Worm (Caenorhabditis elegans) whole organism, mixed stage, embryonic: ENCODE measurements around the gene chil-21.

Experiments
- bed-3 ChIP-seq: fragments of 200-800 bp; sonication (Bioruptor generic); optimal IDR thresholded peaks from 3 replicates; lab custom pipeline; 2018; ENCODE audit warnings: mild to moderate bottlenecking, missing genetic modification characterization, moderate library complexity, missing compliant biosample characterization
- blmp-1 ChIP-seq: fragments of 150-350 bp; optimal IDR thresholded peaks from 2 replicates; lab custom pipeline; 2014; ENCODE audit warnings: missing biosample characterization, missing genetic modification characterization
- ceh-39 ChIP-seq: fragments of 150-350 bp; optimal IDR thresholded peaks from 2 replicates; lab custom pipeline; 2014; ENCODE audit warnings: missing biosample characterization, missing genetic modification characterization
- ceh-43 ChIP-seq: fragments of 200-800 bp; sonication (Bioruptor generic); optimal IDR thresholded peaks from 2 replicates; lab custom pipeline; 2018; ENCODE audit warnings: mild to moderate bottlenecking, missing genetic modification characterization, moderate library complexity, missing compliant biosample characterization
- ceh-83 ChIP-seq: fragments of 200-800 bp; sonication (Bioruptor generic); optimal IDR thresholded peaks from 2 replicates; lab custom pipeline; 2018; ENCODE audit warnings: mild to moderate bottlenecking, missing genetic modification characterization, missing compliant biosample characterization
- ces-1 ChIP-seq: fragments of 150-350 bp; optimal IDR thresholded peaks from 2 replicates; lab custom pipeline; 2014; ENCODE audit warnings: missing biosample characterization, missing genetic modification reagents, missing genetic modification characterization
- cnd-1 ChIP-seq: fragments of 200-800 bp; sonication (Bioruptor generic); optimal IDR thresholded peaks from 2 replicates; lab custom pipeline; 2018; ENCODE audit warnings: mild to moderate bottlenecking, missing genetic modification characterization, missing compliant biosample characterization
- drap-1 ChIP-seq: fragments of 200-800 bp; sonication (Bioruptor generic); optimal IDR thresholded peaks from 3 replicates; lab custom pipeline; 2018; ENCODE audit warnings: mild to moderate bottlenecking, missing genetic modification characterization, missing compliant biosample characterization
- elt-3 ChIP-seq: fragments of 150-350 bp; optimal IDR thresholded peaks from 2 replicates; lab custom pipeline; 2014; ENCODE audit warnings: missing biosample characterization, missing genetic modification characterization
- ham-2 ChIP-seq: fragments of 200-800 bp; sonication (Bioruptor generic); optimal IDR thresholded peaks from 2 replicates; lab custom pipeline; 2018; ENCODE audit warnings: mild to moderate bottlenecking, missing genetic modification characterization, missing compliant biosample characterization
- hlh-1 ChIP-seq: fragments of 150-350 bp; optimal IDR thresholded peaks from 2 replicates; lab custom pipeline; 2014; ENCODE audit warnings: missing biosample characterization, missing genetic modification reagents, missing genetic modification characterization
- lin-13 ChIP-seq: fragments of 150-350 bp; optimal IDR thresholded peaks from 2 replicates; lab custom pipeline; 2014; ENCODE audit warnings: missing biosample characterization, missing genetic modification characterization
- lin-32 ChIP-seq: fragments of 200-800 bp; sonication (Bioruptor generic); optimal IDR thresholded peaks from 2 replicates; lab custom pipeline; 2018; ENCODE audit warnings: mild to moderate bottlenecking, missing genetic modification characterization, missing compliant biosample characterization
- lsy-2 ChIP-seq: fragments of 150-350 bp; optimal IDR thresholded peaks from 2 replicates; lab custom pipeline; 2014; ENCODE audit warnings: missing biosample characterization, missing genetic modification characterization
- mab-5 ChIP-seq: fragments of 150-350 bp; optimal IDR thresholded peaks from 2 replicates; lab custom pipeline; 2014; ENCODE audit warnings: missing biosample characterization, missing genetic modification characterization
- mls-2 ChIP-seq: sonication (generic microtip); optimal IDR thresholded peaks from 2 replicates; lab custom pipeline; 2016; ENCODE audit warnings: mild to moderate bottlenecking, missing genetic modification characterization, moderate library complexity, missing compliant biosample characterization
- nhr-12 ChIP-seq: fragments of 150-350 bp; optimal IDR thresholded peaks from 2 replicates; lab custom pipeline; 2014; ENCODE audit warnings: missing biosample characterization, missing genetic modification characterization
- nhr-2 ChIP-seq: fragments of 150-350 bp; optimal IDR thresholded peaks from 2 replicates; lab custom pipeline; 2014; ENCODE audit warnings: missing biosample characterization, missing genetic modification characterization
- nhr-237 ChIP-seq: fragments of 150-350 bp; optimal IDR thresholded peaks from 2 replicates; lab custom pipeline; 2014; ENCODE audit warnings: missing biosample characterization, missing genetic modification characterization
- nhr-28 ChIP-seq: fragments of 150-350 bp; optimal IDR thresholded peaks from 2 replicates; lab custom pipeline; 2014; ENCODE audit warnings: missing biosample characterization, missing genetic modification characterization
- nhr-76 ChIP-seq: sonication (generic microtip); optimal IDR thresholded peaks from 2 replicates; lab custom pipeline; 2017; ENCODE audit warnings: missing biosample characterization, missing genetic modification characterization
- sem-2 ChIP-seq: fragments of 200-800 bp; sonication (Bioruptor generic); optimal IDR thresholded peaks from 2 replicates; lab custom pipeline; 2018; ENCODE audit warnings: mild to moderate bottlenecking, missing genetic modification characterization, missing compliant biosample characterization
- snpc-4 ChIP-seq: fragments of 150-350 bp; optimal IDR thresholded peaks from 2 replicates; lab custom pipeline; 2014; ENCODE audit warnings: missing biosample characterization, missing genetic modification characterization
- sptf-1 ChIP-seq: sonication (generic microtip); optimal IDR thresholded peaks from 2 replicates; lab custom pipeline; 2017; ENCODE audit warnings: mild to moderate bottlenecking, missing genetic modification characterization, moderate library complexity, missing compliant biosample characterization
- tbx-8 ChIP-seq: fragments of 200-800 bp; sonication (Bioruptor generic); optimal IDR thresholded peaks from 2 replicates; lab custom pipeline; 2018; ENCODE audit warnings: mild to moderate bottlenecking, missing genetic modification characterization, moderate library complexity, missing compliant biosample characterization
- unc-120 ChIP-seq: sonication (generic microtip); optimal IDR thresholded peaks from 2 replicates; lab custom pipeline; 2017; ENCODE audit warnings: missing genetic modification characterization, missing compliant biosample characterization; ENCODE audit not compliant: poor library complexity, severe bottlenecking
- unc-39 ChIP-seq: fragments of 150-350 bp; optimal IDR thresholded peaks from 2 replicates; lab custom pipeline; 2014; ENCODE audit warnings: missing biosample characterization, missing genetic modification characterization
- unc-62 ChIP-seq: fragments of 150-350 bp; optimal IDR thresholded peaks from 2 replicates; lab custom pipeline; 2014; ENCODE audit warnings: missing biosample characterization, missing genetic modification reagents, missing genetic modification characterization
- zip-8 ChIP-seq: fragments of 150-350 bp; optimal IDR thresholded peaks from 2 replicates; lab custom pipeline; 2014; ENCODE audit warnings: missing biosample characterization, missing genetic modification characterization
- ztf-11 ChIP-seq: fragments of 150-350 bp; optimal IDR thresholded peaks from 2 replicates; lab custom pipeline; 2014; ENCODE audit warnings: missing biosample characterization, missing genetic modification characterization

chil-21 gene

ce11 chrII:9490589-9490988, 28.8 kb upstream of the chil-21 start:
- TF ChIP-seq snpc-4 (tag; lab: Kevin White, UChicago) = no peak
- TF ChIP-seq sem-2 (GFP tag; lab: Kevin White, UChicago) = no peak
- no peak for TF ChIP-seq drap-1
- no peak for TF ChIP-seq nhr-237 (tag; lab: Kevin White, UChicago)
- no peak for TF ChIP-seq zip-8 (tag; lab: Kevin White, UChicago)
- no peak for TF ChIP-seq ceh-43

ce11 chrII:9489922-9490321, 28.1 kb upstream of the chil-21 start:
- no peak for TF ChIP-seq ham-2
- no peak for TF ChIP-seq ztf-11
- TF ChIP-seq ceh-43 = no peak
- no peak for TF ChIP-seq unc-39
- TF ChIP-seq ceh-39 (tag; lab: Kevin White, UChicago) = no peak
- TF ChIP-seq lsy-2 (tag; lab: Kevin White, UChicago) = no peak
- no peak for TF ChIP-seq mls-2 (tag; lab: Kevin White, UChicago)
- TF ChIP-seq nhr-28 (tag; lab: Kevin White, UChicago) = no peak
- no peak for TF ChIP-seq nhr-2
- no peak for TF ChIP-seq nhr-76 (tag; lab: Kevin White, UChicago)
- no peak for TF ChIP-seq sem-2 (GFP tag; lab: Kevin White, UChicago)
- TF ChIP-seq mab-5 = no peak
- TF ChIP-seq sptf-1 (tag; lab: Kevin White, UChicago) = no peak
- TF ChIP-seq unc-120 (tag; lab: Kevin White, UChicago) = no peak
- no peak for TF ChIP-seq snpc-4 (tag; lab: Kevin White, UChicago)
- no peak for TF ChIP-seq cnd-1 (tag; lab: Kevin White, UChicago)
- no peak for TF ChIP-seq ceh-83

ce11 chrII:9487337-9487950, 25.7 kb upstream of the chil-21 start, which contains the start of gene T19H5.4:
T19H5.4 (minus strand) TSS chrII:9487387.
- TF ChIP-seq lin-13 (tag; lab: Kevin White, UChicago) (no peak), sem-2 (GFP tag; lab: Kevin White, UChicago) (no peak), hlh-1 (tag; lab: Kevin White, UChicago) (no peak), mab-5 (no peak), nhr-76 (tag; lab: Kevin White, UChicago) (no peak), lsy-2 (tag; lab: Kevin White, UChicago) (no peak), ceh-43 (no peak), bed-3 (no peak)

DNA sequence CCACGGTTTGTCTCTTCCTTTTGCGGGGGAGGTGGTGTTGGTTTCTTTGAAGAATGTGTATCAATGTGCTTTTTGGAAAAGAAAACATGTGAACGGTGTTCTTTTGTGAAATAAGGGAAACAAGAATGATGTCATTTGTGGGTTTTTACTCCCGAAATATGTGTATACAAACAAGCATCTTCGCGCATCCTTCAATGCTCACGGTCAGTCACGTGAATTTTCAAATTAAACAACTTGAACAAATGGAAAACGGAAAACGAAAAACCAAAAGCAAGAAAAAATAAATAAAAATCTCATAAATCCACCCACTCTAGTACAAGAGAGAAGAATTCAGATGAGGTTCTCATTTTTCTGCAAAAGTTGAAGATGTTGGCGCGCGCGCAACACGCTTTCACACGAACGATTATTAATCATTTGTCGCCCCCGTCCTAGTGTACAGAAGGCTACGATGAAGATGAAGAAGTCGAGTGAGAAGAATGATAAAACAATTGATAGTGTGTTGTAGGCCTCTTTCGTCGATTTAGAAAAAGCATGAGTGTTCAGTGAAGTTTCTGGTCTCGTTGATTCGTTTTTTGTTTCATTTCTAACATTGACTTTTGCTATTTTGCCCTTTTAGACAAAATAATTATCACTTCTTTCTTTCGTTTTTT, 23.4 kb upstream of the chil-21 start:
- TF ChIP-seq lsy-2 (tag; lab: Kevin White, UChicago) = no peak
- TF ChIP-seq hlh-1 (tag; lab: Kevin White, UChicago) = no peak
- no peak for TF ChIP-seq elt-3 (tag; lab: Kevin White, UChicago)
- no peak for TF ChIP-seq nhr-12 (tag; lab: Kevin White, UChicago)
- no peak for TF ChIP-seq unc-62 (GFP tag; lab: Kevin White, UChicago)
- TF ChIP-seq tbx-8 = no peak
- TF ChIP-seq ceh-83 = no peak
- TF ChIP-seq lin-13 (tag; lab: Kevin White, UChicago) = no peak
- no peak for TF ChIP-seq ceh-43
- TF ChIP-seq sem-2 (GFP tag; lab: Kevin White, UChicago) = no peak
- no peak for TF ChIP-seq nhr-237 (tag; lab: Kevin White, UChicago)
- no peak for TF ChIP-seq unc-39
- TF ChIP-seq blmp-1 (tag; lab: Kevin White, UChicago) = no peak
- TF ChIP-seq snpc-4 (tag; lab: Kevin White, UChicago) = no peak
- no peak for TF ChIP-seq ham-2
- no peak for TF ChIP-seq sptf-1 (tag; lab: Kevin White, UChicago)

DNA sequence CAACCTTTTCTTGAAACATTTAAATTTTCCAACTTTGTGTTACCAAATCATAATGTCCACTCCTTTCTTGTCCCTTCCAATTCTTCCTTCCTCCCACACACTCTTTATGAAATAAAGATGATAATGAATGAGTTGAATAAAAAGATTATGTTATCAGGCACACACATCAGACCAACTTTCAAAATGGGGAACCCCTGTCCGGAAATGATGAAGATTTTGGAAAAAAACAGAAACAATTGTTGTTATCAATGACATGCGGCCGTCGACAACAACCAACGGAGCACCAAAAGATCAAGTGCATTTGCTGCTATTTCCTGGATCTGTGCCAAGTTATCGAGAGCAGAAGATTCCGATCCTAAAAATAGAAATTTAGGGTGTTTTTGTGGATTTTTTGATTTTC, 21.6 kb upstream of the chil-21 start:
- TF ChIP-seq nhr-28 (tag; lab: Kevin White, UChicago) (no peak), lin-32 (GFP tag; lab: Kevin White, UChicago) (no peak), sem-2 (GFP tag; lab: Kevin White, UChicago) (no peak), ces-1 (no peak)
